Fruit fly (Drosophila melanogaster) whole organism, adult: ENCODE measurements around the gene CG17292.
A peak's percentile ranks its signal among the peaks of the same experiment; 100 is the strongest.

Experiments
- CG11617 ChIP-seq: fragments of 200-800 bp; sonication (Bioruptor generic); optimal IDR thresholded peaks from 2 replicates; lab custom pipeline; 2017; ENCODE audit warnings: mild to moderate bottlenecking, missing biosample characterization, missing genetic modification reagents, missing genetic modification characterization
- CG12768 ChIP-seq: fragments of 200-800 bp; sonication (Bioruptor generic); optimal IDR thresholded peaks from 2 replicates; lab custom pipeline; 2017; ENCODE audit warnings: missing biosample characterization, missing genetic modification characterization, mild to moderate bottlenecking, moderate library complexity, missing genetic modification reagents
- CG14711 ChIP-seq: fragments of 200-800 bp; sonication (Bioruptor generic); optimal IDR thresholded peaks from 2 replicates; lab custom pipeline; 2018; ENCODE audit warnings: missing biosample characterization, mild to moderate bottlenecking, missing genetic modification characterization, moderate library complexity
- CG1620 ChIP-seq: fragments of 200-800 bp; sonication (Bioruptor generic); optimal IDR thresholded peaks from 2 replicates; lab custom pipeline; 2016; ENCODE audit warnings: missing biosample characterization, missing genetic modification characterization
- CG33017 ChIP-seq: fragments of 200-800 bp; sonication (Bioruptor generic); optimal IDR thresholded peaks from 2 replicates; lab custom pipeline; 2018; ENCODE audit warnings: missing biosample characterization, mild to moderate bottlenecking, missing genetic modification characterization, moderate library complexity
- CG5204 ChIP-seq: fragments of 200-800 bp; sonication (Bioruptor generic); optimal IDR thresholded peaks from 2 replicates; lab custom pipeline; 2016; ENCODE audit warnings: missing biosample characterization, missing genetic modification characterization
- CG7045 ChIP-seq: fragments of 200-800 bp; sonication (Bioruptor generic); optimal IDR thresholded peaks from 2 replicates; lab custom pipeline; 2017; ENCODE audit warnings: missing biosample characterization, mild to moderate bottlenecking, missing genetic modification characterization
- CG7101 ChIP-seq: fragments of 200-800 bp; sonication (Bioruptor generic); optimal IDR thresholded peaks from 2 replicates; lab custom pipeline; 2018; ENCODE audit warnings: missing biosample characterization, mild to moderate bottlenecking, missing genetic modification characterization, moderate library complexity
- Clk ChIP-seq: fragments of 200-800 bp; sonication (Bioruptor generic); optimal IDR thresholded peaks from 2 replicates; lab custom pipeline; 2017; ENCODE audit warnings: missing biosample characterization, missing genetic modification characterization
- Crg-1 ChIP-seq: fragments of 200-800 bp; sonication (Bioruptor generic); optimal IDR thresholded peaks from 2 replicates; lab custom pipeline; 2016; ENCODE audit warnings: missing biosample characterization, missing genetic modification characterization
- Hr96 ChIP-seq: fragments of 200-800 bp; sonication (Bioruptor generic); optimal IDR thresholded peaks from 2 replicates; lab custom pipeline; 2016; ENCODE audit warnings: missing biosample characterization, missing genetic modification characterization
- Mnt ChIP-seq: fragments of 200-800 bp; sonication (Bioruptor generic); optimal IDR thresholded peaks from 2 replicates; lab custom pipeline; 2016; ENCODE audit warnings: missing biosample characterization, mild to moderate bottlenecking, missing genetic modification characterization
- bab1 ChIP-seq: fragments of 200-800 bp; sonication (Bioruptor generic); optimal IDR thresholded peaks from 3 replicates; lab custom pipeline; 2019; ENCODE audit warnings: missing biosample characterization, mild to moderate bottlenecking, missing genetic modification characterization, moderate library complexity
- cic ChIP-seq: fragments of 200-800 bp; sonication (Bioruptor generic); optimal IDR thresholded peaks from 2 replicates; lab custom pipeline; 2017; ENCODE audit warnings: missing biosample characterization, mild to moderate bottlenecking, missing genetic modification characterization, moderate library complexity
- cnc ChIP-seq, 2 experiments: fragments of >200 bp; optimal IDR thresholded peaks; 2 replicates each; lab custom pipeline; 2017
- kay ChIP-seq: fragments of 200-800 bp; sonication (Bioruptor generic); peaks from one replicate; lab custom pipeline; 2016; ENCODE audit warnings: missing biosample characterization, missing genetic modification characterization, borderline replicate concordance
- ovo ChIP-seq: fragments of 200-800 bp; sonication (Bioruptor generic); optimal IDR thresholded peaks from 2 replicates; lab custom pipeline; 2016; ENCODE audit warnings: missing biosample characterization, missing genetic modification characterization
- pad ChIP-seq: fragments of 200-800 bp; sonication (Bioruptor generic); optimal IDR thresholded peaks from 3 replicates; lab custom pipeline; 2017; ENCODE audit warnings: missing biosample characterization, missing genetic modification characterization, mild to moderate bottlenecking, moderate library complexity, missing genetic modification reagents
- tj ChIP-seq: fragments of 200-800 bp; sonication (Bioruptor generic); optimal IDR thresholded peaks from 3 replicates; lab custom pipeline; 2017; ENCODE audit warnings: missing biosample characterization, mild to moderate bottlenecking, missing genetic modification characterization, moderate library complexity
- toe ChIP-seq: fragments of 200-800 bp; sonication (Bioruptor generic); optimal IDR thresholded peaks from 2 replicates; lab custom pipeline; 2016; ENCODE audit warnings: missing biosample characterization, missing genetic modification characterization

The CG17292 gene

DNA sequence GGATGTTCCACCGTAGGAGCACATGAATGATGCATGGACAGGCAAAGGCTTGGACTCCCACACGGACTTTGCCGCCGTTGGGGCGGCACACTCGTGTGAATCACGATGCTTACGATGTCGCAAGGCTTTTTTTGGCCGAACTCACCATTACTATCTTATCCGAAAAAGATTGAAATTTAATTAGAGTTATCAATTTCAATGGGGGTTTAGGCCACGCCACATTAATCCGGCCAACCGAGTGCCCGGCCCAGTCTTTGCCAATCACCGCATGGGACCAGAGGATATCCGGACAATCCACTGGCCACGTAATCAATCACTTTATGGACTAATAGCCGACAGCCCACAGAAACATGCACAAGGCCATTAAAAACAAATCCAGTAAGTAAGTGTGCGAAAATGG, 2.0 kb downstream of the CG17292 start:
- no peak for TF ChIP-seq cic
- no peak for TF ChIP-seq cnc (optimal IDR thresholded peaks at IDR 0.05; lab: Kevin White, UChicago)
- TF ChIP-seq Mnt (GFP tag; lab: Kevin White, UChicago): no peak
- no peak for TF ChIP-seq CG7101 (tag; lab: Kevin White, UChicago)
- TF ChIP-seq CG12768 (GFP tag; lab: Kevin White, UChicago): no peak
- TF ChIP-seq Clk (GFP tag; lab: Kevin White, UChicago): no peak
- no peak for TF ChIP-seq Hr96 (GFP tag; lab: Kevin White, UChicago)
- no peak for TF ChIP-seq tj (GFP tag; lab: Kevin White, UChicago)
- TF ChIP-seq toe (GFP tag; lab: Kevin White, UChicago): no peak
- TF ChIP-seq CG5204 (GFP tag; lab: Kevin White, UChicago): no peak
- no peak for TF ChIP-seq CG7045 (GFP tag; lab: Kevin White, UChicago)
- no peak for TF ChIP-seq CG14711 (tag; lab: Kevin White, UChicago)
- TF ChIP-seq Crg-1: no peak

DNA sequence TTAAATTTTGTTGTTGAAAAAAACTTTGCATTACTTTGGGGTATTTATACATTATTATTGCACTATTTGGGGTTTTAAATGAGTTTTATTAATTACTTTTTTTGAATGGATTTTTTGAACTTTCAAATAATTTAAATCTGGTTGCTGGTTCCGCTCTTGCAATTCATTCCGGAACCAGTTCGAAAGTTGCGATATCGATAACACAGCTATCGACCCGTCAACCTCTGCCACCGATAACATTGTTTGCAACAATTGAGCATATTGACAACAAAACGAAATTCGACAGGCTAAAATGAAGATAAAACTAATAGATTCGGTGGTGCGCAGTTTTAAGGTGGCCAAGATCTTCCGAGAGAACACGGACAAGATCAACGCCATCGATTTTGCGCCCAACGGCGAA, 4.0 kb downstream of the CG17292 start, which contains the start of gene Wdr82:
TSS of gene Wdr82 (plus strand) at position 227 of the 400 bp plus-strand sequence.
- TF ChIP-seq bab1 (peak; percentile 56), cic (no peak), cnc (optimal IDR thresholded peaks at IDR 0.05; lab: Kevin White, UChicago) (no peak)

DNA sequence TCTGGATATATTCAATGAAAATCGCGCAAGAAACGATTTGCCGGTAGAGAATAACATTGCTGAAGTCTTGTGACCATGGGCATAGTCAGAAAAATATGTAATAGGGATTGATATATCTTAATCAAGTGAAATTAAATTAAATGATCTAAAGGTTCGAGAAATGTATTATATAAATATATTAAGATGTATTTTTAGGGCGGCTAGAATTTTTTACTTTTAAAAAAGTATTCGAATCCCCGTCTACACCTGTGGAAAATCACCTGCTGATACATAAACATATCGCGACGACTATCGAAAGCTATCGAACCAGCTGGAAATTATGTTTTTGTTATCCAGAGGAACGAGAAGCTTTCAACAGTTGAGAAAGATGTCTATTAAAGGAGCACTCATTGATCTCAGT, 6.5 kb downstream of the CG17292 start, which contains the start of the genes CG13390 and CG17294:
TSS of gene CG13390 (minus strand) at position 81 of the 400 bp plus-strand sequence.
TSS of gene CG17294 (plus strand) at position 319 of the 400 bp plus-strand sequence.
- peak; percentile 98 for TF ChIP-seq toe (GFP tag; lab: Kevin White, UChicago)
- TF ChIP-seq Crg-1: peak; percentile 98
- peak; percentile 93 for TF ChIP-seq cic
- peak; percentile 99 for TF ChIP-seq CG33017 (tag; lab: Kevin White, UChicago)
- TF ChIP-seq CG5204 (GFP tag; lab: Kevin White, UChicago): no peak
- peak; percentile 94 for TF ChIP-seq Mnt (GFP tag; lab: Kevin White, UChicago)
- peak; percentile 100 for TF ChIP-seq CG7101 (tag; lab: Kevin White, UChicago)
- TF ChIP-seq CG1620 (GFP tag; lab: Kevin White, UChicago): peak; percentile 98
- TF ChIP-seq bab1: peak; percentile 100
- peak; percentile 95 for TF ChIP-seq Hr96 (GFP tag; lab: Kevin White, UChicago)
- peak; percentile 99 for TF ChIP-seq CG11617 (GFP tag; lab: Kevin White, UChicago)
- no peak for TF ChIP-seq cnc (optimal IDR thresholded peaks at IDR 0.05; lab: Kevin White, UChicago)
- peak; percentile 95 for TF ChIP-seq pad
- TF ChIP-seq CG12768 (GFP tag; lab: Kevin White, UChicago): peak; percentile 100
- peak; percentile 99 for TF ChIP-seq CG7045 (GFP tag; lab: Kevin White, UChicago)
- peak; percentile 97 for TF ChIP-seq kay (GFP tag; lab: Kevin White, UChicago)
- TF ChIP-seq ovo (GFP tag; lab: Kevin White, UChicago): peak; percentile 88
- peak; percentile 88 for TF ChIP-seq tj (GFP tag; lab: Kevin White, UChicago)
- TF ChIP-seq CG14711 (tag; lab: Kevin White, UChicago): peak; percentile 99
- TF ChIP-seq Clk (GFP tag; lab: Kevin White, UChicago): peak; percentile 98

DNA sequence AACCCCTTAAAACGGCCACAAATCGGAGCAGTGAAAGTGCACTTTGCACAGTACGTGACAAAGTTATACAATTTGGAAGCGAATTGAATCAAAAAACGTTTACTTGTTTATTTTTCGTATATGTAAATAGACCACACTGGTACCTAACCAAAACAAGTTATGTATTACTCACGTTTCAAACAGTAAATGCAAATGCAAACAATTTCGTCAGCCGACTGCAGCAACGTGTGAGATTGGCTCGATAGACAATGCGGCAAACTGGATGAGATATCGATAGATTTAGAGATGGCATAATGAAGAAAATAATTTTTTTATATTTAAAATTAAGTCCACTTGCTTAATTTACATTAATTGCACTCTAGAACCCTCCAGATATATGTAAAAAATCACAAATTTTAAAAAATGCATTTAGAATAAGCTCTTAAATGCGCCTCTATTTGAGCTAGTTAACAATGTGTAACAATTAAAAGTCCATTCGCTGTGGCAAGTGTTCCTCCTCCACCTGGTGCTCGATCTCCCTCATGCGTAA, 11.3 kb downstream of the CG17292 start, which contains the start of gene AlaRS:
TSS of gene AlaRS (minus strand) at position 257 of the 529 bp plus-strand sequence.
- TF ChIP-seq CG7045 (GFP tag; lab: Kevin White, UChicago) (peak; percentile 29), Hr96 (GFP tag; lab: Kevin White, UChicago) (no peak), CG33017 (tag; lab: Kevin White, UChicago) (peak; percentile 60), CG14711 (tag; lab: Kevin White, UChicago) (peak; percentile 52), CG1620 (GFP tag; lab: Kevin White, UChicago) (peak; percentile 40), CG11617 (GFP tag; lab: Kevin White, UChicago) (peak; percentile 70), tj (GFP tag; lab: Kevin White, UChicago) (peak; percentile 69), CG7101 (tag; lab: Kevin White, UChicago) (peak; percentile 51), CG5204 (GFP tag; lab: Kevin White, UChicago) (peak; percentile 37), bab1 (peak; percentile 71), toe (GFP tag; lab: Kevin White, UChicago) (peak; percentile 34), Crg-1 (peak; percentile 30), ovo (GFP tag; lab: Kevin White, UChicago) (no peak), Mnt (GFP tag; lab: Kevin White, UChicago) (peak; percentile 90), Clk (GFP tag; lab: Kevin White, UChicago) (no peak), cic (peak; percentile 24), kay (GFP tag; lab: Kevin White, UChicago) (peak; percentile 87), cnc (optimal IDR thresholded peaks at IDR 0.05; lab: Kevin White, UChicago) (no peak), CG12768 (GFP tag; lab: Kevin White, UChicago) (peak; percentile 61), pad (no peak)

DNA sequence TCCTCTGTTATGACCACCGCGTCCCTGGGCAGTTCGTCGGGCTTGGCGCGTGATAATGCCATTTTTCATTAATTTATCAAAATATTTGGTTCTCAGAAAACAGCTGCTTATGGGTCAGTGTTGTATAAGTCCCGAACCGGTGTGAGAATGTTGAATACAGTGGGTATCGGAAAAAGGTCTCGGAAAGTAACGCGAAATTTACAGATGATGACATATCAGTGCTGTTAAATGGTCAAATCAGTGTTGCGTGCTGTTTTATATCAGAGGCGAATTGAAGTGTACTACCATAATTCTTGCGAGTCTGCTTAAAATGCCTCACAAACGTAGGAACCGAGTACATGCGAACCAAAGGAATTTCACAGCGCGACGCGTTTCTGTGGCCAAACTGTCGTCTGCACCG, 12.4 kb downstream of the CG17292 start, which contains the start of the genes CG13392 and Rcd4:
TSS of gene CG13392 (minus strand) at position 162 of the 400 bp plus-strand sequence.
TSS of gene Rcd4 (plus strand) at position 216 of the 400 bp plus-strand sequence.
- TF ChIP-seq Clk (GFP tag; lab: Kevin White, UChicago): peak; percentile 27
- TF ChIP-seq CG11617 (GFP tag; lab: Kevin White, UChicago): peak; percentile 62
- TF ChIP-seq kay (GFP tag; lab: Kevin White, UChicago): peak; percentile 59
- TF ChIP-seq bab1: peak; percentile 82
- TF ChIP-seq Mnt (GFP tag; lab: Kevin White, UChicago): peak; percentile 88
- TF ChIP-seq CG14711 (tag; lab: Kevin White, UChicago): peak; percentile 70
- peak; percentile 73 for TF ChIP-seq ovo (GFP tag; lab: Kevin White, UChicago)
- peak; percentile 62 for TF ChIP-seq CG5204 (GFP tag; lab: Kevin White, UChicago)
- peak; percentile 73 for TF ChIP-seq CG7045 (GFP tag; lab: Kevin White, UChicago)
- peak; percentile 91 for TF ChIP-seq Crg-1
- TF ChIP-seq cic: peak; percentile 63
- TF ChIP-seq toe (GFP tag; lab: Kevin White, UChicago): peak; percentile 57
- peak; percentile 88 for TF ChIP-seq CG7101 (tag; lab: Kevin White, UChicago)
- peak; percentile 80 for TF ChIP-seq Hr96 (GFP tag; lab: Kevin White, UChicago)
- peak; percentile 80 for TF ChIP-seq pad
- peak; percentile 72 for TF ChIP-seq CG33017 (tag; lab: Kevin White, UChicago)
- TF ChIP-seq CG12768 (GFP tag; lab: Kevin White, UChicago): peak; percentile 77
- TF ChIP-seq CG1620 (GFP tag; lab: Kevin White, UChicago): peak; percentile 83
- peak; percentile 53 for TF ChIP-seq tj (GFP tag; lab: Kevin White, UChicago)
- no peak for TF ChIP-seq cnc (optimal IDR thresholded peaks at IDR 0.05; lab: Kevin White, UChicago)
